Fruit fly (Drosophila melanogaster) whole organism, embryonic: ENCODE data around the gene rogdi.
A peak's percentile ranks its signal among the peaks of the same experiment; 100 is the strongest.

ENCODE experiments used
- Aef1 ChIP-seq: fragments of 200-800 bp; sonication (Bioruptor generic); IDR thresholded peaks from 3 replicates; pipeline ENCODE4 v1.3.6; 2022; ENCODE audit warnings: missing biosample characterization, missing genetic modification characterization
- Atf3 ChIP-seq: fragments of 200-800 bp; sonication (Bioruptor generic); optimal IDR thresholded peaks from 3 replicates; lab custom pipeline; 2016; ENCODE audit warnings: missing biosample characterization, missing genetic modification characterization
- CG10565 ChIP-seq: fragments of 200-800 bp; sonication (Bioruptor generic); optimal IDR thresholded peaks from 3 replicates; lab custom pipeline; 2016; ENCODE audit warnings: missing biosample characterization, mild to moderate bottlenecking, missing genetic modification characterization
- CG11085 ChIP-seq: fragments of 200-800 bp; sonication (Bioruptor generic); IDR thresholded peaks from 2 replicates; pipeline ENCODE4 v1.3.6; 2022; ENCODE audit warnings: missing biosample characterization, missing genetic modification characterization
- CG12299 ChIP-seq: fragments of 200-800 bp; sonication (Bioruptor generic); optimal IDR thresholded peaks from 2 replicates; lab custom pipeline; 2018; ENCODE audit warnings: missing biosample characterization, mild to moderate bottlenecking, missing genetic modification characterization
- CG12659 ChIP-seq: fragments of 200-800 bp; sonication (Bioruptor generic); optimal IDR thresholded peaks from 3 replicates; lab custom pipeline; 2017; ENCODE audit warnings: mild to moderate bottlenecking, missing biosample characterization, missing genetic modification reagents, missing genetic modification characterization
- CG13424 ChIP-seq: fragments of 200-800 bp; sonication (Bioruptor generic); optimal IDR thresholded peaks from 2 replicates; lab custom pipeline; 2019; ENCODE audit warnings: missing biosample characterization, mild to moderate bottlenecking, missing genetic modification characterization, moderate library complexity
- CG14667 ChIP-seq: fragments of 200-800 bp; sonication (Bioruptor generic); IDR thresholded peaks from 2 replicates; pipeline ENCODE4 v1.3.6; 2022; ENCODE audit warnings: missing biosample characterization, missing genetic modification characterization
- CG16813 ChIP-seq: fragments of 200-800 bp; sonication (Bioruptor generic); IDR thresholded peaks from 3 replicates; pipeline ENCODE4 v1.3.6; 2022; ENCODE audit warnings: missing biosample characterization, missing genetic modification characterization; ENCODE audit not compliant: partially characterized antibody
- CG17186 ChIP-seq: fragments of 200-800 bp; sonication (Bioruptor generic); optimal IDR thresholded peaks from 3 replicates; lab custom pipeline; 2017; ENCODE audit warnings: missing biosample characterization, missing genetic modification reagents, missing genetic modification characterization
- CG1792 ChIP-seq: fragments of 200-800 bp; sonication (Bioruptor generic); optimal IDR thresholded peaks from 2 replicates; lab custom pipeline; 2016; ENCODE audit warnings: missing biosample characterization, missing genetic modification characterization
- CG18262 ChIP-seq: fragments of 200-800 bp; optimal IDR thresholded peaks from 3 replicates; lab custom pipeline; 2019; ENCODE audit warnings: missing biosample characterization, mild to moderate bottlenecking, missing genetic modification characterization, moderate library complexity
- CG18619 ChIP-seq: fragments of 200-800 bp; sonication (Bioruptor generic); optimal IDR thresholded peaks from 3 replicates; lab custom pipeline; 2017; ENCODE audit warnings: missing biosample characterization, mild to moderate bottlenecking, missing genetic modification characterization
- CG2116 ChIP-seq: fragments of 200-800 bp; sonication (Bioruptor generic); optimal IDR thresholded peaks from 3 replicates; lab custom pipeline; 2018; ENCODE audit warnings: missing biosample characterization, mild to moderate bottlenecking, missing genetic modification characterization
- CG2889 ChIP-seq: fragments of 200-800 bp; sonication (Bioruptor generic); IDR thresholded peaks from 3 replicates; pipeline ENCODE4 v1.3.6; 2022; ENCODE audit warnings: missing biosample characterization, missing genetic modification characterization
- CG42726 ChIP-seq: fragments of 200-800 bp; sonication (Bioruptor generic); IDR thresholded peaks from 2 replicates; pipeline ENCODE4 v1.3.6; 2022; ENCODE audit warnings: missing biosample characterization, missing genetic modification characterization; ENCODE audit not compliant: partially characterized antibody
- CG5180 ChIP-seq: fragments of 200-800 bp; sonication (Bioruptor generic); optimal IDR thresholded peaks from 3 replicates; lab custom pipeline; 2017; ENCODE audit warnings: missing biosample characterization, missing genetic modification characterization, mild to moderate bottlenecking, moderate library complexity, missing genetic modification reagents
- CG7928 ChIP-seq: fragments of 200-800 bp; sonication (Bioruptor generic); optimal IDR thresholded peaks from 2 replicates; lab custom pipeline; 2017; ENCODE audit warnings: missing biosample characterization, mild to moderate bottlenecking, missing genetic modification characterization
- CG8478 ChIP-seq: fragments of >200 bp; optimal IDR thresholded peaks from 2 replicates; lab custom pipeline; 2018
- CG9817 ChIP-seq: fragments of 200-800 bp; sonication (Bioruptor generic); optimal IDR thresholded peaks from 2 replicates; lab custom pipeline; 2018; ENCODE audit warnings: missing biosample characterization, mild to moderate bottlenecking, missing genetic modification characterization, moderate library complexity
- Chrac-16 ChIP-seq: fragments of 200-800 bp; sonication (Bioruptor generic); optimal IDR thresholded peaks from 3 replicates; lab custom pipeline; 2016; ENCODE audit warnings: missing biosample characterization, missing genetic modification characterization
- Gug ChIP-seq: fragments of 200-800 bp; sonication (Bioruptor generic); IDR thresholded peaks from 4 replicates; pipeline ENCODE4 v1.3.6; 2022; ENCODE audit warnings: missing biosample characterization, missing genetic modification characterization
- Hr39 ChIP-seq: fragments of >200 bp; optimal IDR thresholded peaks from 2 replicates; lab custom pipeline; 2017
- Hr51 ChIP-seq, 2 experiments: fragments of 200-800 bp; sonication (Bioruptor generic); optimal IDR thresholded peaks; 2 replicates in 1 of 2; 3 replicates in 1 of 2; lab custom pipeline; 2016 to 2018; ENCODE audit warnings: missing biosample characterization in 2 of 2, missing genetic modification characterization in 2 of 2, mild to moderate bottlenecking in 1 of 2, moderate library complexity in 1 of 2
- Myb ChIP-seq: fragments of 200-800 bp; sonication (Bioruptor generic); optimal IDR thresholded peaks from 2 replicates; lab custom pipeline; 2016; ENCODE audit warnings: missing biosample characterization, missing genetic modification characterization
- NFAT ChIP-seq: fragments of 200-800 bp; sonication (Bioruptor generic); IDR thresholded peaks from 2 replicates; pipeline ENCODE4 v1.3.6; 2022; ENCODE audit warnings: missing biosample characterization, missing genetic modification characterization
- Side ChIP-seq: fragments of 200-800 bp; sonication (Bioruptor generic); optimal IDR thresholded peaks from 2 replicates; lab custom pipeline; 2016; ENCODE audit warnings: missing biosample characterization, missing genetic modification characterization
- Trl ChIP-seq, 3 experiments: fragments of >200 bp in 2 of 3; fragments of 200-800 bp in 1 of 3; sonication (Bioruptor generic) in 1 of 3; optimal IDR thresholded peaks; 2 replicates in 1 of 3; 3 replicates in 2 of 3; lab custom pipeline; 2016 to 2017; ENCODE audit warnings: missing biosample characterization in 1 of 3, missing genetic modification characterization in 1 of 3
- bsh ChIP-seq, 2 experiments: fragments of 200-800 bp; sonication (Bioruptor generic); optimal IDR thresholded peaks; 2 replicates each; lab custom pipeline; 2017 to 2018; ENCODE audit warnings: mild to moderate bottlenecking in 2 of 2, missing biosample characterization in 2 of 2, missing genetic modification characterization in 2 of 2, moderate library complexity in 1 of 2
- cas ChIP-seq: fragments of 200-800 bp; sonication (Bioruptor generic); IDR thresholded peaks from 2 replicates; pipeline ENCODE4 v1.3.6; 2022; ENCODE audit warnings: missing biosample characterization, missing genetic modification characterization
- ci ChIP-seq: fragments of 200-800 bp; sonication (Bioruptor generic); IDR thresholded peaks from 3 replicates; pipeline ENCODE4 v1.3.6; 2022; ENCODE audit warnings: missing biosample characterization, missing genetic modification characterization
- croc ChIP-seq: fragments of 200-800 bp; sonication (Bioruptor generic); conservative IDR thresholded peaks from 3 replicates; pipeline ENCODE4 v1.3.6; 2022; ENCODE audit warnings: missing biosample characterization, missing genetic modification characterization
- dpn ChIP-seq, 2 experiments: fragments of 200-800 bp; sonication (Bioruptor generic); optimal IDR thresholded peaks; 3 replicates each; lab custom pipeline; 2016; ENCODE audit warnings: missing biosample characterization in 2 of 2, missing genetic modification characterization in 2 of 2
- gcm2 ChIP-seq: fragments of 200-800 bp; sonication (Bioruptor generic); optimal IDR thresholded peaks from 2 replicates; lab custom pipeline; 2016; ENCODE audit warnings: missing biosample characterization, missing genetic modification characterization
- gro ChIP-seq: fragments of 200-800 bp; sonication (Bioruptor generic); optimal IDR thresholded peaks from 2 replicates; lab custom pipeline; 2016; ENCODE audit warnings: missing biosample characterization, missing genetic modification characterization
- her ChIP-seq: fragments of 200-800 bp; sonication (Bioruptor generic); optimal IDR thresholded peaks from 2 replicates; lab custom pipeline; 2016; ENCODE audit warnings: missing biosample characterization, missing genetic modification characterization
- maf-S ChIP-seq: fragments of 200-800 bp; sonication (Bioruptor generic); optimal IDR thresholded peaks from 2 replicates; lab custom pipeline; 2016; ENCODE audit warnings: missing biosample characterization, missing genetic modification characterization
- nerfin-1 ChIP-seq: fragments of 200-800 bp; sonication (Bioruptor generic); optimal IDR thresholded peaks from 3 replicates; lab custom pipeline; 2019; ENCODE audit warnings: missing biosample characterization, mild to moderate bottlenecking, missing genetic modification characterization, moderate library complexity
- oc ChIP-seq: fragments of 200-800 bp; sonication (Bioruptor generic); optimal IDR thresholded peaks from 2 replicates; lab custom pipeline; 2018; ENCODE audit warnings: missing biosample characterization, mild to moderate bottlenecking, missing genetic modification characterization, moderate library complexity
- otp ChIP-seq: fragments of 200-800 bp; sonication (Bioruptor generic); IDR thresholded peaks from 3 replicates; pipeline ENCODE4, ENCODE4 v1.3.6; 2022; ENCODE audit warnings: missing biosample characterization, missing genetic modification characterization
- ro ChIP-seq: fragments of 200-800 bp; sonication (Bioruptor generic); IDR thresholded peaks from 2 replicates; pipeline ENCODE4 v1.3.6; 2022; ENCODE audit warnings: missing biosample characterization, missing genetic modification characterization
- schlank ChIP-seq: fragments of 200-800 bp; sonication (Bioruptor generic); optimal IDR thresholded peaks from 2 replicates; lab custom pipeline; 2018; ENCODE audit warnings: missing biosample characterization, mild to moderate bottlenecking, missing genetic modification characterization
- sr ChIP-seq: fragments of 200-800 bp; sonication (Bioruptor generic); IDR thresholded peaks from 3 replicates; pipeline ENCODE4 v1.3.6; 2022; ENCODE audit warnings: missing biosample characterization, missing genetic modification characterization
- stwl ChIP-seq: fragments of 200-800 bp; sonication (Bioruptor generic); optimal IDR thresholded peaks from 3 replicates; lab custom pipeline; 2018; ENCODE audit warnings: missing biosample characterization, mild to moderate bottlenecking, missing genetic modification characterization, moderate library complexity
- tap ChIP-seq: fragments of 200-800 bp; optimal IDR thresholded peaks from 3 replicates; lab custom pipeline; 2019; ENCODE audit warnings: missing biosample characterization, mild to moderate bottlenecking, missing genetic modification characterization, moderate library complexity
- tio ChIP-seq: fragments of 200-800 bp; sonication (Bioruptor generic); optimal IDR thresholded peaks from 2 replicates; lab custom pipeline; 2017; ENCODE audit warnings: missing biosample characterization, missing genetic modification characterization, inconsistent platforms
- tll ChIP-seq, 2 experiments: fragments of 200-800 bp in 1 of 2; fragments of >200 bp in 1 of 2; sonication (Bioruptor generic) in 1 of 2; optimal IDR thresholded peaks; 2 replicates each; lab custom pipeline; 2017 to 2019; ENCODE audit warnings: missing biosample characterization in 2 of 2, missing genetic modification characterization in 2 of 2, mild to moderate bottlenecking in 1 of 2, moderate library complexity in 1 of 2
- tx ChIP-seq: fragments of 200-800 bp; sonication (Bioruptor generic); optimal IDR thresholded peaks from 2 replicates; lab custom pipeline; 2016; ENCODE audit warnings: missing biosample characterization, missing genetic modification characterization
- wdn ChIP-seq: fragments of 200-800 bp; sonication (Bioruptor generic); IDR thresholded peaks from 2 replicates; pipeline ENCODE4 v1.3.6; 2022; ENCODE audit warnings: missing biosample characterization, missing genetic modification characterization
- wor ChIP-seq: fragments of 200-800 bp; sonication (Bioruptor generic); IDR thresholded peaks from 2 replicates; pipeline ENCODE4 v1.3.6; 2022; ENCODE audit warnings: missing biosample characterization, missing genetic modification characterization
- zfh1 ChIP-seq: fragments of 200-800 bp; sonication (Bioruptor generic); IDR thresholded peaks from 3 replicates; pipeline ENCODE4 v1.3.6; 2022; ENCODE audit warnings: missing biosample characterization, missing genetic modification characterization

The rogdi gene

dm6 chr3L:17042297-17042921 is 6.9 kb upstream of the rogdi start, which contains the start of the genes scaf6 and Papst2 (continued):
- TF ChIP-seq CG11085 (GFP tag; lab: Robert Waterston, UW) (no peak), CG17186 (GFP tag; lab: Kevin White, UChicago) (peak; percentile 35), CG12659 (GFP tag; lab: Kevin White, UChicago) (peak; percentile 75), CG8478 (no peak), CG13424 (tag; lab: Kevin White, UChicago) (peak; percentile 16), CG2889 (GFP tag; lab: Robert Waterston, UW) (no peak), CG12299 (tag; lab: Kevin White, UChicago) (no peak), wdn (GFP tag; lab: Robert Waterston, UW) (no peak), Hr51 (GFP tag; optimal IDR thresholded peaks at IDR 0.05; lab: Kevin White, UChicago) (no peak), zfh1 (no peak), wor (GFP tag; lab: Robert Waterston, UW) (no peak), CG9817 (tag; lab: Kevin White, UChicago) (no peak), dpn (GFP tag; optimal IDR thresholded peaks at IDR 0.05; lab: Kevin White, UChicago) (peak in 1 of 2 experiments; percentile 6), CG7928 (GFP tag; lab: Kevin White, UChicago) (no peak), otp (GFP tag; lab: Robert Waterston, UW) (no peak), nerfin-1 (tag; lab: Kevin White, UChicago) (no peak), CG2116 (GFP tag; lab: Kevin White, UChicago) (peak; percentile 40), ro (GFP tag; lab: Robert Waterston, UW) (no peak), Atf3 (GFP tag; lab: Kevin White, UChicago) (no peak), maf-S (GFP tag; lab: Kevin White, UChicago) (no peak), CG18262 (no peak), CG10565 (GFP tag; lab: Kevin White, UChicago) (no peak), Gug (GFP tag; lab: Robert Waterston, UW) (no peak), stwl (tag; lab: Kevin White, UChicago) (peak; percentile 83), sr (GFP tag; lab: Robert Waterston, UW) (no peak), tx (GFP tag; lab: Kevin White, UChicago) (no peak), gcm2 (GFP tag; lab: Kevin White, UChicago) (no peak), tll (GFP tag; optimal IDR thresholded peaks at IDR 0.05; lab: Kevin White, UChicago) (peak in 1 of 2 experiments; percentile 24), Myb (peak; percentile 68), Chrac-16 (GFP tag; lab: Kevin White, UChicago) (no peak), NFAT (GFP tag; lab: Robert Waterston, UW) (no peak), Trl (optimal IDR thresholded peaks at IDR 0.05; lab: Kevin White, UChicago) (peak in 1 of 2 experiments; percentile 38), Trl (GFP tag; optimal IDR thresholded peaks at IDR 0.05; lab: Kevin White, UChicago) (no peak), bsh (GFP tag; optimal IDR thresholded peaks at IDR 0.05; lab: Kevin White, UChicago) (no peak), cas (GFP tag; lab: Robert Waterston, UW) (no peak), Aef1 (GFP tag; lab: Robert Waterston, UW) (no peak), tap (tag; lab: Kevin White, UChicago) (no peak), CG5180 (GFP tag; lab: Kevin White, UChicago) (no peak), her (GFP tag; lab: Kevin White, UChicago) (peak; percentile 32), ci (no peak), CG14667 (no peak), croc (GFP tag; lab: Robert Waterston, UW) (no peak), CG42726 (no peak), tio (GFP tag; lab: Kevin White, UChicago) (no peak), Hr39 (lab: Kevin White, UChicago) (no peak), CG1792 (GFP tag; lab: Kevin White, UChicago) (no peak), Side (no peak), CG18619 (GFP tag; lab: Kevin White, UChicago) (no peak), CG16813 (GFP tag; lab: Robert Waterston, UW) (peak; percentile 26; the same call in 1 of the 3 replicates), gro (no peak), schlank (tag; lab: Kevin White, UChicago) (no peak), oc (tag; lab: Kevin White, UChicago) (no peak)
